Fruit fly (Drosophila melanogaster) whole organism, embryonic: ENCODE results near the gene Plzf.
A peak's percentile ranks its signal among the peaks of the same experiment; 100 is the strongest.

Experiments
- Abd-B ChIP-seq: fragments of 200-800 bp; sonication (Bioruptor generic); optimal IDR thresholded peaks from 2 replicates; lab custom pipeline; 2018; ENCODE audit warnings: missing biosample characterization, mild to moderate bottlenecking, missing genetic modification characterization, moderate library complexity
- Antp ChIP-seq: fragments of 200-800 bp; sonication (Bioruptor generic); optimal IDR thresholded peaks from 3 replicates; lab custom pipeline; 2016; ENCODE audit warnings: missing biosample characterization, missing genetic modification characterization
- CG11456 ChIP-seq: fragments of 200-800 bp; sonication (Bioruptor generic); IDR thresholded peaks from 3 replicates; pipeline ENCODE4 v1.3.6; 2022; ENCODE audit warnings: missing biosample characterization, missing genetic modification characterization
- CG11723 ChIP-seq: fragments of 200-800 bp; sonication (Bioruptor generic); optimal IDR thresholded peaks from 2 replicates; lab custom pipeline; 2017; ENCODE audit warnings: missing biosample characterization, mild to moderate bottlenecking, missing genetic modification characterization
- CG13424 ChIP-seq: fragments of 200-800 bp; sonication (Bioruptor generic); optimal IDR thresholded peaks from 2 replicates; lab custom pipeline; 2019; ENCODE audit warnings: missing biosample characterization, mild to moderate bottlenecking, missing genetic modification characterization, moderate library complexity
- CG15011 ChIP-seq: fragments of 200-800 bp; sonication (Bioruptor generic); optimal IDR thresholded peaks from 3 replicates; lab custom pipeline; 2018; ENCODE audit warnings: missing biosample characterization, mild to moderate bottlenecking, missing genetic modification characterization
- CG1529 ChIP-seq: fragments of 200-800 bp; sonication (Bioruptor generic); optimal IDR thresholded peaks from 3 replicates; lab custom pipeline; 2018; ENCODE audit warnings: missing biosample characterization, missing genetic modification characterization
- CG1603 ChIP-seq: fragments of 200-800 bp; sonication (Bioruptor generic); optimal IDR thresholded peaks from 2 replicates; lab custom pipeline; 2019; ENCODE audit warnings: missing biosample characterization, mild to moderate bottlenecking, missing genetic modification characterization, moderate library complexity
- CG18599 ChIP-seq: fragments of 200-800 bp; sonication (Bioruptor generic); optimal IDR thresholded peaks from 3 replicates; lab custom pipeline; 2017; ENCODE audit warnings: missing biosample characterization, missing genetic modification characterization, mild to moderate bottlenecking, moderate library complexity, missing genetic modification reagents
- CG2712 ChIP-seq: fragments of 200-800 bp; optimal IDR thresholded peaks from 3 replicates; lab custom pipeline; 2019; ENCODE audit warnings: missing biosample characterization, mild to moderate bottlenecking, missing genetic modification characterization, moderate library complexity
- CG32767 ChIP-seq: fragments of 200-800 bp; sonication (Bioruptor generic); IDR thresholded peaks from 2 replicates; pipeline ENCODE4 v1.3.6; 2022; ENCODE audit warnings: missing biosample characterization, missing genetic modification characterization
- CG34376 ChIP-seq: fragments of 200-800 bp; sonication (Bioruptor generic); optimal IDR thresholded peaks from 2 replicates; lab custom pipeline; 2018; ENCODE audit warnings: missing biosample characterization, mild to moderate bottlenecking, missing genetic modification characterization
- CG42726 ChIP-seq: fragments of 200-800 bp; sonication (Bioruptor generic); IDR thresholded peaks from 2 replicates; pipeline ENCODE4 v1.3.6; 2022; ENCODE audit warnings: missing biosample characterization, missing genetic modification characterization; ENCODE audit not compliant: partially characterized antibody
- CG4404 ChIP-seq: fragments of 200-800 bp; sonication (Bioruptor generic); IDR thresholded peaks from 2 replicates; pipeline ENCODE4 v1.3.6; 2022; ENCODE audit warnings: missing biosample characterization, missing genetic modification characterization
- CG4854 ChIP-seq: fragments of 200-800 bp; sonication (Bioruptor generic); optimal IDR thresholded peaks from 2 replicates; lab custom pipeline; 2016; ENCODE audit warnings: missing biosample characterization, missing genetic modification characterization, inconsistent platforms
- CG5953 ChIP-seq: fragments of 200-800 bp; sonication (Bioruptor generic); IDR thresholded peaks from 2 replicates; pipeline ENCODE4 v1.3.6; 2022; ENCODE audit warnings: missing biosample characterization, missing genetic modification characterization
- CG7987 ChIP-seq: fragments of 200-800 bp; sonication (Bioruptor generic); optimal IDR thresholded peaks from 2 replicates; lab custom pipeline; 2018; ENCODE audit warnings: missing biosample characterization, mild to moderate bottlenecking, missing genetic modification characterization, moderate library complexity
- CG8765 ChIP-seq: fragments of 200-800 bp; sonication (Bioruptor generic); IDR thresholded peaks from 2 replicates; pipeline ENCODE4 v1.3.6; 2022; ENCODE audit warnings: missing biosample characterization, missing genetic modification characterization
- CG9437 ChIP-seq: fragments of 200-800 bp; sonication (Bioruptor generic); optimal IDR thresholded peaks from 2 replicates; lab custom pipeline; 2018; ENCODE audit warnings: missing biosample characterization, mild to moderate bottlenecking, missing genetic modification characterization
- CHES-1-like ChIP-seq: fragments of 200-800 bp; sonication (Bioruptor generic); optimal IDR thresholded peaks from 2 replicates; lab custom pipeline; 2016; ENCODE audit warnings: missing biosample characterization, missing genetic modification characterization
- CkIIα-i1 ChIP-seq: fragments of 200-800 bp; sonication (Bioruptor generic); IDR thresholded peaks from 2 replicates; pipeline ENCODE4 v1.3.6; 2022; ENCODE audit warnings: missing biosample characterization, missing genetic modification characterization
- Dbx ChIP-seq: fragments of 200-800 bp; sonication (Bioruptor generic); IDR thresholded peaks from 3 replicates; pipeline ENCODE4 v1.3.6; 2022; ENCODE audit warnings: missing biosample characterization, missing genetic modification characterization
- Dll ChIP-seq: fragments of 200-800 bp; sonication (Bioruptor generic); IDR thresholded peaks from 4 replicates; pipeline ENCODE4 v1.3.6; 2022; ENCODE audit warnings: missing biosample characterization, missing genetic modification characterization; ENCODE audit not compliant: partially characterized antibody
- H2.0 ChIP-seq: fragments of 200-800 bp; sonication (Bioruptor generic); IDR thresholded peaks from 2 replicates; pipeline ENCODE4 v1.3.6; 2022; ENCODE audit warnings: missing biosample characterization, missing genetic modification characterization
- HLH4C ChIP-seq: fragments of 200-800 bp; sonication (Bioruptor generic); IDR thresholded peaks from 3 replicates; pipeline ENCODE4 v1.3.6; 2022; ENCODE audit warnings: missing biosample characterization, missing genetic modification characterization; ENCODE audit not compliant: partially characterized antibody
- Hmr ChIP-seq: fragments of 200-800 bp; sonication (Bioruptor generic); optimal IDR thresholded peaks from 3 replicates; lab custom pipeline; 2017; ENCODE audit warnings: mild to moderate bottlenecking, missing biosample characterization, missing genetic modification reagents, missing genetic modification characterization
- Hr3 ChIP-seq: fragments of 200-800 bp; sonication (Bioruptor generic); optimal IDR thresholded peaks from 3 replicates; lab custom pipeline; 2016; ENCODE audit warnings: missing biosample characterization, missing genetic modification characterization
- MBD-R2 ChIP-seq: fragments of 200-800 bp; sonication (Bioruptor generic); IDR thresholded peaks from 2 replicates; pipeline ENCODE4 v1.3.6; 2022; ENCODE audit warnings: missing biosample characterization, missing genetic modification characterization
- Max ChIP-seq: fragments of 200-800 bp; sonication (Bioruptor generic); optimal IDR thresholded peaks from 2 replicates; lab custom pipeline; 2016; ENCODE audit warnings: missing biosample characterization, mild to moderate bottlenecking, missing genetic modification characterization
- Meics ChIP-seq: fragments of 200-800 bp; sonication (Bioruptor generic); optimal IDR thresholded peaks from 2 replicates; lab custom pipeline; 2017; ENCODE audit warnings: missing biosample characterization, mild to moderate bottlenecking, missing genetic modification characterization
- Ravus ChIP-seq: fragments of 200-800 bp; sonication (Bioruptor generic); IDR thresholded peaks from 2 replicates; pipeline ENCODE4 v1.3.6; 2022; ENCODE audit warnings: missing biosample characterization, missing genetic modification characterization
- Six4 ChIP-seq: fragments of 200-800 bp; sonication (Bioruptor generic); optimal IDR thresholded peaks from 2 replicates; lab custom pipeline; 2016; ENCODE audit warnings: missing biosample characterization, missing genetic modification characterization
- Vsx1 ChIP-seq: fragments of 200-800 bp; sonication (Bioruptor generic); optimal IDR thresholded peaks from 2 replicates; lab custom pipeline; 2017; ENCODE audit warnings: missing biosample characterization, mild to moderate bottlenecking, missing genetic modification characterization, missing genetic modification reagents
- br ChIP-seq: fragments of >200 bp; optimal IDR thresholded peaks from 2 replicates; lab custom pipeline; 2017
- chif ChIP-seq, 2 experiments: fragments of 200-800 bp; sonication (Bioruptor generic); optimal IDR thresholded peaks; 3 replicates each; lab custom pipeline; 2016; ENCODE audit warnings: missing biosample characterization in 2 of 2, missing genetic modification characterization in 2 of 2
- emc ChIP-seq: fragments of 200-800 bp; sonication (Bioruptor generic); optimal IDR thresholded peaks from 2 replicates; lab custom pipeline; 2016; ENCODE audit warnings: missing biosample characterization, missing genetic modification characterization
- eyg ChIP-seq: fragments of 200-800 bp; sonication (Bioruptor generic); optimal IDR thresholded peaks from 3 replicates; lab custom pipeline; 2016; ENCODE audit warnings: missing biosample characterization, missing genetic modification characterization
- gce ChIP-seq: fragments of 200-800 bp; sonication (Bioruptor generic); IDR thresholded peaks from 3 replicates; pipeline ENCODE4 v1.3.6; 2022; ENCODE audit warnings: missing biosample characterization, missing genetic modification characterization
- hth ChIP-seq: fragments of >200 bp; optimal IDR thresholded peaks from 2 replicates; lab custom pipeline; 2017; ENCODE audit warnings: inconsistent platforms
- klu ChIP-seq: fragments of 200-800 bp; sonication (Bioruptor generic); IDR thresholded peaks from 2 replicates; pipeline ENCODE4 v1.3.6; 2022; ENCODE audit warnings: missing biosample characterization, missing genetic modification characterization
- lilli ChIP-seq: fragments of 200-800 bp; sonication (Bioruptor generic); optimal IDR thresholded peaks from 3 replicates; lab custom pipeline; 2016; ENCODE audit warnings: missing biosample characterization, missing genetic modification characterization
- mirr ChIP-seq: fragments of 200-800 bp; sonication (Bioruptor generic); optimal IDR thresholded peaks from 3 replicates; lab custom pipeline; 2018; ENCODE audit warnings: missing biosample characterization, mild to moderate bottlenecking, missing genetic modification characterization
- p53 ChIP-seq: fragments of 200-800 bp; sonication (Bioruptor generic); optimal IDR thresholded peaks from 2 replicates; lab custom pipeline; 2016; ENCODE audit warnings: missing biosample characterization, missing genetic modification characterization
- pb ChIP-seq: fragments of 200-800 bp; sonication (Bioruptor generic); optimal IDR thresholded peaks from 3 replicates; lab custom pipeline; 2016; ENCODE audit warnings: missing biosample characterization, missing genetic modification characterization
- psq ChIP-seq: fragments of 200-800 bp; sonication (Bioruptor generic); optimal IDR thresholded peaks from 2 replicates; lab custom pipeline; 2017; ENCODE audit warnings: missing biosample characterization, missing genetic modification characterization
- scrt ChIP-seq: fragments of 200-800 bp; sonication (Bioruptor generic); optimal IDR thresholded peaks from 2 replicates; lab custom pipeline; 2018; ENCODE audit warnings: missing biosample characterization, mild to moderate bottlenecking, missing genetic modification characterization, moderate library complexity
- sens ChIP-seq: fragments of 200-800 bp; sonication (Bioruptor generic); peaks from one replicate; lab custom pipeline; 2016; ENCODE audit warnings: missing biosample characterization, missing genetic modification characterization
- slp2 ChIP-seq: fragments of 200-800 bp; sonication (Bioruptor generic); optimal IDR thresholded peaks from 2 replicates; lab custom pipeline; 2016; ENCODE audit warnings: missing biosample characterization, missing genetic modification characterization
- sug ChIP-seq: fragments of 200-800 bp; optimal IDR thresholded peaks from 2 replicates; lab custom pipeline; 2019; ENCODE audit warnings: missing biosample characterization, mild to moderate bottlenecking, missing genetic modification characterization, moderate library complexity
- vnd ChIP-seq: fragments of 200-800 bp; sonication (Bioruptor generic); IDR thresholded peaks from 3 replicates; pipeline ENCODE4 v1.3.6; 2022; ENCODE audit warnings: missing biosample characterization, missing genetic modification characterization; ENCODE audit not compliant: partially characterized antibody

The Plzf gene

DNA sequence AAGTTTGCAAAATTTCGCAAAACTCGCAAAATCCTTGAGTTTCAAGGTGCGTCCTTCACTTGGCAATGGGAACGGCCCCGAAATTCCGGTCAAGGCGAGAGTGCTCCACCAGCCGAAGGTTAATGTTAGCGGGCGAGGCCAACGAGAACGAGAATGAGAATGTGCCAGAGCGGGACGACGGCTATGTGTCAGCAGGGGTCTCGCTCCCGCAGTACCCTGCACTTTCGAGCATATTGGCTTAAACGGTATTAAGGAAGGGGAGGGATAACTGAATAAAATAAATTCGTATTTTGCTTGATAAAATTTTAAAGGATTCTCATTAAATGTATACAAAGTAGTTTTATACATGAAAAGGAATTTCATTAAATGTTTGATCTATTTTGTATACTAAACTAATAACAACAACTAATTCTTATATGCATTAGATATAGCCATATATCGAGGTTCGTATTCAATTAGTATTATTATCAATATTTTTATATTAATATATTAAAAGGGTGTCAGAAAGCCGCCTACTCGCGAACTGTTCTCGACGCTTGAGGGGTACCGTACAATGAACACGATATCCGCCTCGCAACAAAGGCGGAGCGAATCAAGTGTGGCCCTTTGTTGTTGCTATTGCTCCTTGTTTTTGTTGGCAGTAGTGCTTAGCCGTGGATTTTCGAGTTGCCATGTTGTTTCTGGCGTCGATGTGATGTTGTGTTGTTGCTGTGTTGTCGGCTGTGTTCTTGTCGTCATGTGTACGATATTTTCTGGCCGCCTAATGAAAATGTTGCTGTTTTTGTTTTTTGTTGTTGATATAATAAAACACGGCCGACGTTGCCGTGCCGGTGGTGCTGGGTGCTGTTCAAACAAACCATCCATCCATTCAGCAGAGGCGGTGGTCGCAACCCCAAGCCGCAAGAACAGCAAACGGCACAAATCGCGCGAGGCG is 42.1 kb downstream of the Plzf start (continued):
- TF ChIP-seq CG2712 (tag; lab: Kevin White, UChicago) (peak; percentile 98), CG42726 (GFP tag; lab: Robert Waterston, UW) (no peak), Ravus (no peak), sens (GFP tag; lab: Kevin White, UChicago) (peak; percentile 92), Max (GFP tag; lab: Kevin White, UChicago) (peak; percentile 90), CG13424 (tag; lab: Kevin White, UChicago) (peak; percentile 98), CG5953 (GFP tag; lab: Robert Waterston, UW) (no peak), CG15011 (peak; percentile 90), klu (GFP tag; lab: Robert Waterston, UW) (no peak), scrt (GFP tag; lab: Kevin White, UChicago) (no peak), Antp (GFP tag; lab: Kevin White, UChicago) (peak; percentile 65), CG4854 (peak; percentile 53), Dbx (GFP tag; lab: Robert Waterston, UW) (no peak), CkIIα-i1 (no peak), CG9437 (GFP tag; lab: Kevin White, UChicago) (peak; percentile 95), Dll (GFP tag; lab: Robert Waterston, UW) (no peak), CG4404 (no peak), eyg (GFP tag; lab: Kevin White, UChicago) (peak; percentile 52), gce (no peak), CG8765 (GFP tag; lab: Robert Waterston, UW) (no peak), CG32767 (GFP tag; lab: Robert Waterston, UW) (no peak), pb (GFP tag; lab: Kevin White, UChicago) (peak; percentile 26), CHES-1-like (GFP tag; lab: Kevin White, UChicago) (peak; percentile 32), CG11723 (GFP tag; lab: Kevin White, UChicago) (peak; percentile 86), MBD-R2 (GFP tag; lab: Robert Waterston, UW) (no peak), slp2 (GFP tag; lab: Kevin White, UChicago) (peak; percentile 70), sug (tag; lab: Kevin White, UChicago) (peak; percentile 92), chif (GFP tag; optimal IDR thresholded peaks at IDR 0.05; lab: Kevin White, UChicago) (peak; percentile 65 to 75), br (lab: Kevin White, UChicago) (no peak), hth (lab: Kevin White, UChicago) (no peak), CG1529 (GFP tag; lab: Kevin White, UChicago) (peak; percentile 86), Meics (GFP tag; lab: Kevin White, UChicago) (peak; percentile 97), CG18599 (GFP tag; lab: Kevin White, UChicago) (peak; percentile 96), Hr3 (GFP tag; lab: Kevin White, UChicago) (peak; percentile 97), lilli (GFP tag; lab: Kevin White, UChicago) (peak; percentile 83), CG1603 (peak; percentile 58), Six4 (peak; percentile 91), HLH4C (GFP tag; lab: Robert Waterston, UW) (no peak), CG34376 (GFP tag; lab: Kevin White, UChicago) (no peak), emc (GFP tag; lab: Kevin White, UChicago) (no peak), Vsx1 (GFP tag; lab: Kevin White, UChicago) (peak; percentile 85), CG11456 (GFP tag; lab: Robert Waterston, UW) (no peak), Hmr (GFP tag; lab: Kevin White, UChicago) (peak; percentile 96), vnd (no peak), CG7987 (peak; percentile 56), p53 (GFP tag; lab: Kevin White, UChicago) (no peak), H2.0 (GFP tag; lab: Robert Waterston, UW) (no peak), Abd-B (GFP tag; lab: Kevin White, UChicago) (peak; percentile 94), mirr (peak; percentile 97), psq (GFP tag; lab: Kevin White, UChicago) (peak; percentile 74)
